Worm (Caenorhabditis elegans) whole organism, L1 larva: Measurements from ENCODE around the gene math-33.

Experiments used
- alr-1 ChIP-seq: fragments of 200-800 bp; sonication (Bioruptor generic); optimal IDR thresholded peaks from 2 replicates; lab custom pipeline; 2018; ENCODE audit warnings: borderline replicate concordance, mild to moderate bottlenecking, missing genetic modification characterization, missing compliant biosample characterization
- efl-1 ChIP-seq, 4 experiments: fragments of 150-350 bp; optimal IDR thresholded peaks in 3 of 4; peaks in 1 of 4; 1 replicate in 1 of 4; 2 replicates in 3 of 4; lab custom pipeline; 2014; ENCODE audit warnings: missing biosample characterization in 2 of 4, missing genetic modification characterization in 2 of 4, missing genetic modification reagents in 2 of 4
- fos-1 ChIP-seq: fragments of 150-350 bp; optimal IDR thresholded peaks from 2 replicates; lab custom pipeline; 2014; ENCODE audit warnings: missing biosample characterization, missing genetic modification characterization
- irx-1 ChIP-seq: sonication (generic microtip); optimal IDR thresholded peaks from 2 replicates; lab custom pipeline; 2016; ENCODE audit warnings: missing genetic modification characterization, missing compliant biosample characterization
- mdl-1 ChIP-seq, 2 experiments: fragments of 150-350 bp; optimal IDR thresholded peaks; 2 replicates each; lab custom pipeline; 2014 to 2017; ENCODE audit warnings: missing biosample characterization in 2 of 2, missing genetic modification characterization in 2 of 2, inconsistent platforms in 1 of 2
- mep-1 ChIP-seq: fragments of 150-350 bp; optimal IDR thresholded peaks from 2 replicates; lab custom pipeline; 2014; ENCODE audit warnings: missing biosample characterization, missing genetic modification characterization
- nhr-11 ChIP-seq: fragments of 150-350 bp; optimal IDR thresholded peaks from 2 replicates; lab custom pipeline; 2014; ENCODE audit warnings: missing biosample characterization, missing genetic modification characterization
- nhr-237 ChIP-seq: fragments of 150-350 bp; optimal IDR thresholded peaks from 2 replicates; lab custom pipeline; 2014; ENCODE audit warnings: missing biosample characterization, missing genetic modification characterization
- nhr-76 ChIP-seq: sonication (generic microtip); optimal IDR thresholded peaks from 2 replicates; lab custom pipeline; 2017; ENCODE audit warnings: missing biosample characterization, missing genetic modification characterization
- nhr-90 ChIP-seq: sonication (generic microtip); optimal IDR thresholded peaks from 2 replicates; lab custom pipeline; 2016; ENCODE audit warnings: mild to moderate bottlenecking, missing genetic modification characterization, missing compliant biosample characterization; ENCODE audit not compliant: poor library complexity
- tlp-1 ChIP-seq: fragments of 150-350 bp; optimal IDR thresholded peaks from 2 replicates; lab custom pipeline; 2014; ENCODE audit warnings: missing biosample characterization, missing genetic modification characterization
- unc-62 ChIP-seq: fragments of 150-350 bp; optimal IDR thresholded peaks from 2 replicates; lab custom pipeline; 2014; ENCODE audit warnings: missing biosample characterization, missing genetic modification reagents, missing genetic modification characterization
- zag-1 ChIP-seq: fragments of 150-350 bp; optimal IDR thresholded peaks from 2 replicates; lab custom pipeline; 2014; ENCODE audit warnings: missing biosample characterization, missing genetic modification characterization

- TF ChIP-seq mep-1 (tag; lab: Kevin White, UChicago) = peak; percentile 46
- TF ChIP-seq nhr-237 (tag; lab: Kevin White, UChicago) = no peak
- peak; percentile 44 for TF ChIP-seq irx-1
- TF ChIP-seq fos-1 (tag; lab: Kevin White, UChicago) = no peak
- no peak for TF ChIP-seq nhr-11 (tag; lab: Kevin White, UChicago)
- TF ChIP-seq tlp-1 = no peak
- TF ChIP-seq alr-1 (tag; lab: Kevin White, UChicago) = no peak
- TF ChIP-seq efl-1 (optimal IDR thresholded peaks at IDR 0.05; lab: Kevin White, UChicago) = peak; percentile 54 to 65
- peak; percentile 52 to 95 for TF ChIP-seq efl-1 (GFP tag; optimal IDR thresholded peaks at IDR 0.05 in 1 of 2; lab: Kevin White, UChicago)
- TF ChIP-seq nhr-76 (tag; lab: Kevin White, UChicago) = peak; percentile 68
- no peak for TF ChIP-seq unc-62
- TF ChIP-seq zag-1 (tag; lab: Kevin White, UChicago) = no peak
- TF ChIP-seq mdl-1 (tag; optimal IDR thresholded peaks at IDR 0.05; lab: Kevin White, UChicago) = peak in 1 of 2 experiments; percentile 64
- peak; percentile 69 for TF ChIP-seq nhr-90 (tag; lab: Kevin White, UChicago)
Observed at ce11 chrV:11113041-11113574, 599 bp upstream of the math-33 start, which contains the start of gene erfa-3.
